Fruit fly (Drosophila melanogaster): Measurements from ENCODE around the gene CG10375.

DNA sequence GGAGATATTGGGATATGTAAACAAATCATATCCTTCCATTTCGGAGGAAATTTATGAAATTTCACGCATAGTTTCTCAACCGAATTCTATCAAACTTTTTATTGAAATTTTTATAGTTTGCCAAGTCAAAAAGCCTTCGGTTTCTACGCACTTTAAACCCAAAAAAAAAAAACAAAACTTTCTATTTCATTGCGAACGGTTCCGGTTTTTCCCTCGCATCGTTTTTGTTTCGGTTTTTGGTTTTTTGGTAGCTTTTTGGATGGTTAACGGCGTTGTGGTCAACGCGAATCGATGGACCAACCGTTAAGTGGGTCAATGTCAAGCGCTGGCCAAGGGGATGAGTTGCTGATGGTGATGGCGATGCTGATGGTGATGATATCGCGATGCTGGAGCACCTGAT is 26.5 kb upstream of the CG10375 start:
- no peak for TF ChIP-seq psq (optimal IDR thresholded peaks at IDR 0.05)
- TF ChIP-seq h (optimal IDR thresholded peaks at IDR 0.05): no peak
- no peak for TF ChIP-seq Myc (optimal IDR thresholded peaks at IDR 0.05)

All from Kc167 (cell line).